Worm (Caenorhabditis elegans) whole organism, L4 larva: ENCODE data around the gene grwd-1.

ENCODE experiments used
- F26F4.8 ChIP-seq: fragments of 200-800 bp; sonication (Bioruptor generic); conservative IDR thresholded peaks from 2 replicates; pipeline ENCODE4 v1.3.6; 2022; ENCODE audit warnings: missing genetic modification characterization, missing compliant biosample characterization
- ZK337.2 ChIP-seq: fragments of 200-800 bp; sonication (Bioruptor generic); IDR thresholded peaks from 2 replicates; pipeline ENCODE4 v1.3.6; 2022; ENCODE audit warnings: missing genetic modification reagents, missing genetic modification characterization, missing compliant biosample characterization
- ama-1 ChIP-seq: fragments of 150-350 bp; optimal IDR thresholded peaks from 2 replicates; lab custom pipeline; 2014; ENCODE audit warnings: inconsistent platforms, mixed read lengths
- arid-1 ChIP-seq: fragments of 200-800 bp; sonication (Bioruptor generic); conservative IDR thresholded peaks from 2 replicates; pipeline ENCODE4 v1.3.6; 2022; ENCODE audit warnings: missing genetic modification reagents, missing genetic modification characterization, missing compliant biosample characterization
- ceh-82 ChIP-seq: sonication (generic microtip); optimal IDR thresholded peaks from 2 replicates; lab custom pipeline; 2017; ENCODE audit warnings: missing biosample characterization, missing genetic modification characterization
- ctbp-1 ChIP-seq: fragments of 200-800 bp; sonication (Bioruptor generic); IDR thresholded peaks from 2 replicates; pipeline ENCODE4 v1.3.6; 2022; ENCODE audit warnings: missing genetic modification reagents, missing genetic modification characterization, missing compliant biosample characterization
- daf-16 ChIP-seq, 3 experiments: sonication (generic microtip); optimal IDR thresholded peaks; 2 replicates each; lab custom pipeline; 2016 to 2017; ENCODE audit warnings: missing genetic modification characterization in 3 of 3, missing genetic modification reagents in 3 of 3, mild to moderate bottlenecking in 2 of 3, missing compliant biosample characterization in 2 of 3, missing biosample characterization in 1 of 3, moderate library complexity in 1 of 3
- daf-19 ChIP-seq: fragments of 200-800 bp; sonication (Bioruptor generic); conservative IDR thresholded peaks from 2 replicates; pipeline ENCODE4 v1.3.6; 2022; ENCODE audit warnings: missing genetic modification characterization, missing compliant biosample characterization
- dpl-1 ChIP-seq: fragments of 150-350 bp; optimal IDR thresholded peaks from 2 replicates; lab custom pipeline; 2014; ENCODE audit warnings: missing biosample characterization, missing genetic modification reagents, missing genetic modification characterization
- egl-27 ChIP-seq: sonication (generic microtip); optimal IDR thresholded peaks from 3 replicates; lab custom pipeline; 2017; ENCODE audit warnings: missing biosample characterization, missing genetic modification reagents, missing genetic modification characterization
- hlh-30 ChIP-seq: sonication (generic microtip); optimal IDR thresholded peaks from 2 replicates; lab custom pipeline; 2017; ENCODE audit warnings: antibody characterized with exemption, mild to moderate bottlenecking, missing genetic modification characterization, missing compliant biosample characterization; ENCODE audit not compliant: insufficient read depth
- lim-7 ChIP-seq: fragments of 200-800 bp; sonication (Bioruptor generic); IDR thresholded peaks from 2 replicates; pipeline ENCODE4 v1.3.6; 2022; ENCODE audit warnings: missing genetic modification characterization, missing compliant biosample characterization
- lin-13 ChIP-seq: fragments of 150-350 bp; optimal IDR thresholded peaks from 2 replicates; lab custom pipeline; 2014; ENCODE audit warnings: missing biosample characterization, missing genetic modification reagents, missing genetic modification characterization
- lin-38 ChIP-seq: fragments of 200-800 bp; sonication (Bioruptor generic); IDR thresholded peaks from 2 replicates; pipeline ENCODE4 v1.3.6; 2022; ENCODE audit warnings: missing genetic modification reagents, missing genetic modification characterization, missing compliant biosample characterization
- lir-3 ChIP-seq: sonication (generic microtip); optimal IDR thresholded peaks from 2 replicates; lab custom pipeline; 2016; ENCODE audit warnings: mild to moderate bottlenecking, missing genetic modification characterization, missing compliant biosample characterization
- lsy-2 ChIP-seq, 2 experiments: fragments of 150-350 bp in 1 of 2; sonication (generic microtip) in 1 of 2; optimal IDR thresholded peaks; 2 replicates each; lab custom pipeline; 2014 to 2017; ENCODE audit warnings: missing biosample characterization in 2 of 2, missing genetic modification characterization in 2 of 2
- madf-9 ChIP-seq: fragments of 200-800 bp; sonication (Bioruptor generic); conservative IDR thresholded peaks from 2 replicates; pipeline ENCODE4 v1.3.6; 2022; ENCODE audit warnings: missing genetic modification reagents, missing genetic modification characterization, missing compliant biosample characterization
- mdl-1 ChIP-seq, 2 experiments: fragments of 150-350 bp in 1 of 2; sonication (generic microtip) in 1 of 2; optimal IDR thresholded peaks; 2 replicates each; lab custom pipeline; 2014 to 2017; ENCODE audit warnings: missing biosample characterization in 2 of 2, missing genetic modification characterization in 2 of 2
- mdt-29 ChIP-seq: fragments of 200-800 bp; sonication (Bioruptor generic); IDR thresholded peaks from 2 replicates; pipeline ENCODE4 v1.3.6; 2022; ENCODE audit warnings: missing genetic modification reagents, missing genetic modification characterization, missing compliant biosample characterization
- mes-2 ChIP-seq: sonication (generic microtip); optimal IDR thresholded peaks from 2 replicates; lab custom pipeline; 2016; ENCODE audit warnings: missing genotype, mild to moderate bottlenecking, missing genetic modification characterization, missing compliant biosample characterization; ENCODE audit not compliant: poor library complexity, severe bottlenecking
- mxl-3 ChIP-seq: fragments of 200-800 bp; sonication (Bioruptor generic); optimal IDR thresholded peaks from 2 replicates; lab custom pipeline; 2018; ENCODE audit warnings: mild to moderate bottlenecking, missing genetic modification characterization, missing compliant biosample characterization
- nhr-11 ChIP-seq: fragments of 150-350 bp; optimal IDR thresholded peaks from 2 replicates; lab custom pipeline; 2014; ENCODE audit warnings: missing biosample characterization, missing genetic modification characterization
- nhr-237 ChIP-seq: sonication (generic microtip); optimal IDR thresholded peaks from 2 replicates; lab custom pipeline; 2017; ENCODE audit warnings: missing biosample characterization, missing genetic modification characterization
- nhr-42 ChIP-seq: fragments of 200-800 bp; sonication (Bioruptor generic); IDR thresholded peaks from 2 replicates; pipeline ENCODE4 v1.3.6; 2022; ENCODE audit warnings: missing genetic modification characterization, missing compliant biosample characterization
- nhr-6 ChIP-seq: fragments of 150-350 bp; optimal IDR thresholded peaks from 2 replicates; lab custom pipeline; 2014; ENCODE audit warnings: missing biosample characterization, missing genetic modification characterization
- nhr-76 ChIP-seq: fragments of 150-350 bp; optimal IDR thresholded peaks from 2 replicates; lab custom pipeline; 2014; ENCODE audit warnings: missing biosample characterization, missing genetic modification characterization
- nhr-77 ChIP-seq: fragments of 150-350 bp; optimal IDR thresholded peaks from 2 replicates; lab custom pipeline; 2014; ENCODE audit warnings: missing biosample characterization, missing genetic modification characterization
- skn-1 ChIP-seq: fragments of 150-350 bp; optimal IDR thresholded peaks from 2 replicates; lab custom pipeline; 2014; ENCODE audit warnings: missing biosample characterization, missing genetic modification characterization
- snpc-1.2 ChIP-seq: fragments of 200-800 bp; sonication (Bioruptor generic); IDR thresholded peaks from 2 replicates; pipeline ENCODE4 v1.3.6; 2022; ENCODE audit warnings: missing genetic modification reagents, missing genetic modification characterization, missing compliant biosample characterization
- tag-97 ChIP-seq: fragments of 200-800 bp; sonication (Bioruptor generic); IDR thresholded peaks from 2 replicates; pipeline ENCODE4 v1.3.6; 2022; ENCODE audit warnings: missing genetic modification characterization, missing compliant biosample characterization
- unc-62 ChIP-seq, 3 experiments: fragments of 150-350 bp in 1 of 3; sonication (generic microtip); optimal IDR thresholded peaks in 2 of 3; peaks in 1 of 3; 1 replicate in 1 of 3; 2 replicates in 2 of 3; lab custom pipeline; 2014 to 2017; ENCODE audit warnings: missing biosample characterization in 3 of 3, missing genetic modification characterization in 3 of 3, missing genetic modification reagents in 3 of 3, missing genotype in 1 of 3
- zfp-2 ChIP-seq: sonication (generic microtip); optimal IDR thresholded peaks from 2 replicates; lab custom pipeline; 2016; ENCODE audit warnings: mild to moderate bottlenecking, missing genetic modification characterization, missing compliant biosample characterization
- zfp-3 ChIP-seq: fragments of 200-800 bp; sonication (Bioruptor generic); conservative IDR thresholded peaks from 2 replicates; pipeline ENCODE4 v1.3.6; 2022; ENCODE audit warnings: missing genetic modification reagents, missing genetic modification characterization, missing compliant biosample characterization
- zip-11 ChIP-seq: fragments of 200-800 bp; sonication (Bioruptor generic); IDR thresholded peaks from 2 replicates; pipeline ENCODE4 v1.3.6; 2022; ENCODE audit warnings: missing genetic modification characterization, missing compliant biosample characterization

The grwd-1 gene

ce11 chrIII:5159505-5159904 is 6.2 kb downstream of the grwd-1 start, which contains the start of gene T10F2.5:
Gene T10F2.5 (minus strand): TSS chrIII:5159605.
- TF ChIP-seq lin-38 (GFP tag; lab: Robert Waterston, UW) (peak; percentile 34), zfp-2 (tag; lab: Kevin White, UChicago) (no peak), nhr-76 (tag; lab: Kevin White, UChicago) (no peak), mdt-29 (no peak), zfp-3 (GFP tag; lab: Robert Waterston, UW) (no peak), nhr-42 (GFP tag; lab: Robert Waterston, UW) (no peak), tag-97 (no peak), lim-7 (GFP tag; lab: Robert Waterston, UW) (no peak)

ce11 chrIII:5160803-5161202 is 7.5 kb downstream of the grwd-1 start:
- TF ChIP-seq nhr-11 (tag; lab: Kevin White, UChicago): no peak
- TF ChIP-seq F26F4.8 (GFP tag; lab: Robert Waterston, UW): 0 out of 2 replicates have a peak, but pooled peaks have one; percentile 12
- TF ChIP-seq unc-62 (GFP tag; optimal IDR thresholded peaks at IDR 0.05 in 1 of 2; lab: Kevin White, UChicago): peak in 1 of 2 experiments; percentile 91
- no peak for TF ChIP-seq unc-62 (tag; optimal IDR thresholded peaks at IDR 0.05; lab: Kevin White, UChicago)

ce11 chrIII:5162820-5163631 is 9.8 kb downstream of the grwd-1 start, which contains the start of gene gars-1:
Gene gars-1 (minus strand): TSS chrIII:5163627.
- TF ChIP-seq lin-13 (GFP tag; lab: Kevin White, UChicago) (no peak), nhr-77 (peak; percentile 9), lin-38 (GFP tag; lab: Robert Waterston, UW) (0 out of 2 replicates have a peak, but pooled peaks have one; percentile 12), dpl-1 (GFP tag; lab: Kevin White, UChicago) (peak; percentile 11), madf-9 (GFP tag; lab: Robert Waterston, UW) (no peak), nhr-6 (peak; percentile 17), hlh-30 (tag; lab: Kevin White, UChicago) (no peak), lsy-2 (tag; optimal IDR thresholded peaks at IDR 0.05; lab: Kevin White, UChicago) (peak in 1 of 2 experiments; percentile 2), mes-2 (tag; lab: Kevin White, UChicago) (peak; percentile 8), ctbp-1 (GFP tag; lab: Robert Waterston, UW) (no peak), mxl-3 (no peak), ZK337.2 (GFP tag; lab: Robert Waterston, UW) (no peak), daf-16 (GFP tag; optimal IDR thresholded peaks at IDR 0.05; lab: Kevin White, UChicago) (no peak), daf-16 (tag; optimal IDR thresholded peaks at IDR 0.05; lab: Kevin White, UChicago) (peak; percentile 14), egl-27 (no peak), daf-19 (GFP tag; lab: Robert Waterston, UW) (no peak)
- TF ChIP-seq, all 104 proteins: peak for 7

ce11 chrIII:5165211-5165610 is 11.9 kb downstream of the grwd-1 start, which contains the start of gene T10F2.2:
Gene T10F2.2 (minus strand): TSS chrIII:5165311.
- TF ChIP-seq nhr-237 (tag; lab: Kevin White, UChicago): no peak
- no peak for TF ChIP-seq ceh-82 (tag; lab: Kevin White, UChicago)
- no peak for TF ChIP-seq snpc-1.2
- TF ChIP-seq mdl-1 (tag; optimal IDR thresholded peaks at IDR 0.05; lab: Kevin White, UChicago): no peak
- no peak for TF ChIP-seq skn-1 (tag; lab: Kevin White, UChicago)
- TF ChIP-seq dpl-1 (GFP tag; lab: Kevin White, UChicago): no peak
- no peak for TF ChIP-seq lin-38 (GFP tag; lab: Robert Waterston, UW)
- no peak for TF ChIP-seq lir-3 (tag; lab: Kevin White, UChicago)
- TF ChIP-seq ama-1 (lab: Kevin White, UChicago): no peak
- TF ChIP-seq arid-1 (GFP tag; lab: Robert Waterston, UW): no peak
- TF ChIP-seq zip-11 (GFP tag; lab: Robert Waterston, UW): no peak
- no peak for TF ChIP-seq nhr-6
